Worm (Caenorhabditis elegans) whole organism, L4/young adult: ENCODE data around the gene cyp-32A1.

Source experiments
- W03F9.2 ChIP-seq: fragments of 150-350 bp; optimal IDR thresholded peaks from 2 replicates; lab custom pipeline; 2014; ENCODE audit warnings: missing biosample characterization, missing genetic modification characterization
- dao-5 ChIP-seq: sonication (generic microtip); optimal IDR thresholded peaks from 2 replicates; lab custom pipeline; 2016; ENCODE audit warnings: missing genotype, missing genetic modification characterization, moderate library complexity, missing compliant biosample characterization
- him-1 ChIP-seq: sonication (generic microtip); optimal IDR thresholded peaks from 2 replicates; lab custom pipeline; 2016; ENCODE audit warnings: missing genotype, missing genetic modification reagents, missing genetic modification characterization, missing compliant biosample characterization

ce11 chrV:7733240-7733765 lies 48.3 kb upstream of the cyp-32A1 start:
- TF ChIP-seq W03F9.2 (no peak), dao-5 (no peak), him-1 (no peak)
